Fruit fly (Drosophila melanogaster): ENCODE results near the gene RpS10b.

The RpS10b gene

DNA sequence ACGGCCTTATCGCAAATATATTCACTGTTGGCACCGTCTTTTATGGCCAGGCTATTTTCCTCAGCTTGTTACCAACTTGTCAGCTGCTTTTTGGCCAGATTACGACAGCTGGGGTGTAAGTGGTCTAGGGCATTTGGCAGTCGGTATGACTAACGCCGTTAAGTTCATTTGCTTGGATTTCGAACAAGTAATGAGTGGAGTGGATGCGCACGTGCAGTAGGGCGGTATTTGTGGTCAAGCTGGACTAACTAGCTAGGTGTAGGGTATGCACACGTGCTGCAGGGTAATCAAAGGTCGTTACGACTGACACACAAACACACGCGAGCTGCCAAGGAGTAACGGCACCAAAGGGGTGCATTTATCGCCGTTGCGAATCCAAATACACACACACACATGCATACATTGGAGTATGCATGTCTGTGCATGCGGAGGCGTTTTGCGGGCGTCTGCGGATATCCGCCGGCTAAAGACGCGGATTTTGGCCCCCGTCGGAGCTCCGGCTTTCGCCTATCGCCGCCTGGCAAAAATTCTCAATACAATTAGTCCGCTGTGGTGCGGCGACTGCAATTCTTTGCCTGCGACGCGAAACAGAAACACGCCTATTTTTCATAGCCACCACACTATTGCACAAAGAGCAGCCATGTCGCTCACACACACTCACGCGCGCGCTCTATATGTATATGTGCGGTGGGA, 19.7 kb upstream of the RpS10b start:
- TF ChIP-seq Dll (GFP tag; IDR thresholded peaks at IDR 0.05; ENCODE audit: partially characterized antibody) (no peak), Six4 (GFP tag; optimal IDR thresholded peaks at IDR 0.05) (no peak), CG6254 (GFP tag; optimal IDR thresholded peaks at IDR 0.05) (no peak), CG13775 (GFP tag; optimal IDR thresholded peaks at IDR 0.05) (peak; percentile 95), Drgx (GFP tag; IDR thresholded peaks at IDR 0.05) (no peak), D19A (tag; optimal IDR thresholded peaks at IDR 0.05) (peak; percentile 54), Med (GFP tag) (peak; percentile 42), lilli (GFP tag; optimal IDR thresholded peaks at IDR 0.05) (no peak), ranshi (GFP tag; IDR thresholded peaks at IDR 0.05) (no peak), CG12299 (tag; optimal IDR thresholded peaks at IDR 0.05) (no peak), p53 (GFP tag; optimal IDR thresholded peaks at IDR 0.05) (peak; percentile 90), nom (GFP tag; optimal IDR thresholded peaks at IDR 0.05) (peak; percentile 9), MBD-R2 (GFP tag; IDR thresholded peaks at IDR 0.05) (peak; percentile 23; the same call in 1 of the 2 replicates), seq (GFP tag; IDR thresholded peaks at IDR 0.05) (no peak), CG15479 (GFP tag; optimal IDR thresholded peaks at IDR 0.05) (peak; percentile 39), nerfin-1 (tag; optimal IDR thresholded peaks at IDR 0.05) (peak; percentile 30), ftz-f1 (GFP tag; optimal IDR thresholded peaks at IDR 0.05) (no peak), cg (GFP tag; optimal IDR thresholded peaks at IDR 0.05) (peak; percentile 76), ken (GFP tag; IDR thresholded peaks at IDR 0.05) (no peak), so (GFP tag; IDR thresholded peaks at IDR 0.05) (0 out of 3 replicates have a peak, but pooled peaks have one; percentile 9), BtbVII (GFP tag; optimal IDR thresholded peaks at IDR 0.05) (no peak), phol (tag; optimal IDR thresholded peaks at IDR 0.05) (peak; percentile 54), NC2β (GFP tag; optimal IDR thresholded peaks at IDR 0.05) (no peak), D19B (GFP tag; optimal IDR thresholded peaks at IDR 0.05) (peak; percentile 52), CG10274 (GFP tag; optimal IDR thresholded peaks at IDR 0.05) (peak; percentile 69), emc (GFP tag; optimal IDR thresholded peaks at IDR 0.05) (no peak)

DNA sequence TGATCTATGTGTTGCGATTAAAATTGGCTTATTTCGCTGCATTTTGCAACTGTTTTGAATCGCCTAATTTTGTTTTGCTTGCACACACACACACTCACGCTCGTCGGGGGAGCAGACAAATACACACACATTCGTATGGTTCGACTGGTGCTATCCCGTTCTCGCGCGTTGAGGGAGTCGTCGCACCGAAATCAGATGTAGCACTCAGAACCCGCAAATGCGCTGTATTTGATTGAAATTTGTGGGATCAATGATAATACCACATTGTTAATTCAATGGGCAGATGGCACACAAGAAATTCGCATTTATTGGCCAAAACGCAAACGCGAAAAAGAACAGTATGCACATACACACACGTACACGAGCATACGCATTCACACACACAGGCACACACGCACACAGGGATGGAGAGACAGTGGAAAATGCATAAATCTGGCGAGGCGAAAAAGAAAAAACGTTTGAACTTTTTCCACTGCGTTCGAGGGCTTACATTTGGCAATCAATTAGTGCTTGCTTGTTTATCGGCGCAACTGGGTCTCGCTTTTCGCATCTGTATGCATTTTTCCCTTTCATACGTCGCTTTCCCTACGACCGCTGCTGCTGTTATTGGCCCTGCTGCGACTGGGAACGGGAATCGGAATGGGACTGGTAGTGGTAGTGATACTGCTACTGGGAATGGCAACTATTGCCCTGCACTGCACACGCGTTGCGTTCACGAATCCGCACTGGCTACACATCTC, 18.8 kb upstream of the RpS10b start:
- TF ChIP-seq nerfin-2 (GFP tag; IDR thresholded peaks at IDR 0.05; ENCODE audit: partially characterized antibody): no peak
- TF ChIP-seq ems (GFP tag; optimal IDR thresholded peaks at IDR 0.05): no peak
- no peak for TF ChIP-seq fd102C (GFP tag; optimal IDR thresholded peaks at IDR 0.05)
- TF ChIP-seq CkIIα-i1 (GFP tag; IDR thresholded peaks at IDR 0.05): no peak
- no peak for TF ChIP-seq Trl (optimal IDR thresholded peaks at IDR 0.05)
- TF ChIP-seq Trl (GFP tag; optimal IDR thresholded peaks at IDR 0.05): no peak
- no peak for TF ChIP-seq oc (tag; optimal IDR thresholded peaks at IDR 0.05)
- no peak for TF ChIP-seq tap (tag; optimal IDR thresholded peaks at IDR 0.05)
- no peak for TF ChIP-seq CG14965 (GFP tag; optimal IDR thresholded peaks at IDR 0.05; ENCODE audit: borderline replicate concordance)
- no peak for TF ChIP-seq Doc3 (GFP tag; IDR thresholded peaks at IDR 0.05; ENCODE audit: partially characterized antibody)
- TF ChIP-seq Atf-2 (GFP tag; optimal IDR thresholded peaks at IDR 0.05): no peak
- no peak for TF ChIP-seq CG17912 (GFP tag; optimal IDR thresholded peaks at IDR 0.05)
- 0 out of 3 replicates have a peak, but pooled peaks have one; percentile 23 for TF ChIP-seq ci (GFP tag; IDR thresholded peaks at IDR 0.05)
- TF ChIP-seq NfI (GFP tag; optimal IDR thresholded peaks at IDR 0.05): no peak
- no peak for TF ChIP-seq CG16779 (GFP tag; IDR thresholded peaks at IDR 0.05)
- peak; percentile 70 for TF ChIP-seq CG7357 (GFP tag; IDR thresholded peaks at IDR 0.05)
- TF ChIP-seq Dek (tag; optimal IDR thresholded peaks at IDR 0.05): no peak
- TF ChIP-seq CG8478 (optimal IDR thresholded peaks at IDR 0.05): peak; percentile 99
- TF ChIP-seq CG9876 (GFP tag; optimal IDR thresholded peaks at IDR 0.05): no peak
- no peak for TF ChIP-seq CG14014 (GFP tag; IDR thresholded peaks at IDR 0.05)
- no peak for TF ChIP-seq Ravus (GFP tag; IDR thresholded peaks at IDR 0.05)
- no peak for TF ChIP-seq CG4282 (GFP tag; optimal IDR thresholded peaks at IDR 0.05)
- TF ChIP-seq zfh1 (GFP tag; IDR thresholded peaks at IDR 0.05): no peak
- no peak for TF ChIP-seq H15 (GFP tag; IDR thresholded peaks at IDR 0.05)
- TF ChIP-seq Mrtf (GFP tag; IDR thresholded peaks at IDR 0.05): no peak

Data from whole organism, embryonic.